Worm (Caenorhabditis elegans) whole organism, L2 larva: ENCODE data around the gene arrd-13.

Source experiments
- R02D3.7 ChIP-seq: fragments of 150-350 bp; optimal IDR thresholded peaks from 2 replicates; lab custom pipeline; 2014; ENCODE audit warnings: missing biosample characterization, missing genetic modification characterization
- alr-1 ChIP-seq: fragments of 150-350 bp; optimal IDR thresholded peaks from 2 replicates; lab custom pipeline; 2014; ENCODE audit warnings: missing biosample characterization, missing genetic modification characterization
- ama-1 ChIP-seq: fragments of 150-350 bp; optimal IDR thresholded peaks from 2 replicates; lab custom pipeline; 2018; ENCODE audit warnings: inconsistent platforms
- egl-27 ChIP-seq: sonication (generic microtip); optimal IDR thresholded peaks from 3 replicates; lab custom pipeline; 2017; ENCODE audit warnings: missing biosample characterization, missing genetic modification reagents, missing genetic modification characterization
- elt-3 ChIP-seq: sonication (generic microtip); optimal IDR thresholded peaks from 2 replicates; lab custom pipeline; 2017; ENCODE audit warnings: missing biosample characterization, missing genetic modification characterization
- lin-13 ChIP-seq: fragments of 150-350 bp; optimal IDR thresholded peaks from 2 replicates; lab custom pipeline; 2014; ENCODE audit warnings: missing biosample characterization, missing genetic modification reagents, missing genetic modification characterization
- nhr-10 ChIP-seq: sonication (generic microtip); optimal IDR thresholded peaks from 2 replicates; lab custom pipeline; 2017; ENCODE audit warnings: missing biosample characterization, missing genetic modification characterization
- nhr-11 ChIP-seq: fragments of 150-350 bp; optimal IDR thresholded peaks from 2 replicates; lab custom pipeline; 2014; ENCODE audit warnings: missing biosample characterization, missing genetic modification characterization
- nhr-25 ChIP-seq: fragments of 150-350 bp; sonication (generic microtip); optimal IDR thresholded peaks from 3 replicates; lab custom pipeline; 2014; ENCODE audit warnings: missing biosample characterization, missing genetic modification characterization
- nhr-77 ChIP-seq: fragments of 150-350 bp; optimal IDR thresholded peaks from 2 replicates; lab custom pipeline; 2014; ENCODE audit warnings: missing biosample characterization, missing genetic modification characterization
- skn-1 ChIP-seq: sonication (generic microtip); optimal IDR thresholded peaks from 2 replicates; lab custom pipeline; 2017; ENCODE audit warnings: missing biosample characterization, missing genetic modification characterization
- snpc-4 ChIP-seq: fragments of 150-350 bp; optimal IDR thresholded peaks from 2 replicates; lab custom pipeline; 2014; ENCODE audit warnings: missing biosample characterization, missing genetic modification characterization
- ztf-11 ChIP-seq: sonication (generic microtip); optimal IDR thresholded peaks from 2 replicates; lab custom pipeline; 2017; ENCODE audit warnings: missing biosample characterization, missing genetic modification characterization

DNA sequence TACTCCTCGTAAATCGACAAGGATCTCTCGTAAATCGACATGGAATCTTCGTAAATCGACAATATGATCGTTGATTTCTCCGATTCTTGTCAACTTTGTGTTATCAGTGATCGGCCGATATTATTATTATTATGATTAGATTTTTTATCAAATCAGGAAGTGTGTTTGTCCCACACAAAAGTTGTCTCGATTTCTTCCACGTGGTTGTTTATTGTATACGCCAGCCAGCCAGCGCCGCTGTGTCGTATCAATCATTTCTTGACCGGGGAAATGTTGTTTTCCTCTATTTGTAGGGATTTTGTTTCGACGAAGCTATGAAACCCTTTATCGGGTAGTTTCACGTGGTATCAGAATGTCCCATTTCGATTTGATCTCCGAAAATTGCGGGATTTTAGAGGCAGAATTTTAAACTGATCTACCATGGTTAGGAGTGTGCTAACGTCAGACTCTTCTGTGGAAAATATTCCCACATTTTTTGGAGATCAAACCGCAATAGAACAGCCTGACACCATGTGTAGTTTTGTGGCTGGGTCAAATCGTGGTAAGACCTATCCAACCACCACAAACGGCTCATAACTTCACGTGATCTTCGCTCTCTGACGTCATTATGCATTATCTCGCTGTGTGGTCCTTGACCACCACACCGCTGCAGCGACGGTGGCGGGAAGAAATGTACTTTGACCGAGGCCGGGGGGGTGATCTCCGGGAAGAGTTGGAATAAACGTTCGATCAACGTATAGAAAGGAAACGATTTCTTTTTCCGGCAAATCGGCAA, 20.3 kb upstream of the arrd-13 start:
- TF ChIP-seq nhr-11 (tag; lab: Kevin White, UChicago) (no peak), skn-1 (tag; lab: Kevin White, UChicago) (no peak), nhr-25 (tag; lab: Kevin White, UChicago) (no peak), snpc-4 (no peak), ztf-11 (no peak), ama-1 (lab: Kevin White, UChicago) (peak; percentile 1), nhr-77 (tag; lab: Kevin White, UChicago) (no peak), lin-13 (no peak), nhr-10 (tag; lab: Kevin White, UChicago) (no peak), elt-3 (no peak), egl-27 (tag; lab: Kevin White, UChicago) (no peak), R02D3.7 (tag; lab: Kevin White, UChicago) (no peak), alr-1 (tag; lab: Kevin White, UChicago) (no peak)
